Fruit fly (Drosophila melanogaster): ENCODE results near the gene rg.

The rg gene

dm6 chrX:5046256-5046894, 39.2 kb upstream of the rg start (continued):
- TF ChIP-seq bab2 (GFP tag; optimal IDR thresholded peaks at IDR 0.05) (peak; percentile 56), CG8089 (GFP tag; optimal IDR thresholded peaks at IDR 0.05) (peak; percentile 39), crc (GFP tag; optimal IDR thresholded peaks at IDR 0.05) (peak; percentile 20), Usf (GFP tag; optimal IDR thresholded peaks at IDR 0.05) (peak; percentile 51), Dip3 (GFP tag; optimal IDR thresholded peaks at IDR 0.05) (peak; percentile 53), CG11085 (GFP tag; IDR thresholded peaks at IDR 0.05) (peak; percentile 30; the same call in 1 of the 2 replicates), phol (tag; optimal IDR thresholded peaks at IDR 0.05) (peak; percentile 83), crp (GFP tag; optimal IDR thresholded peaks at IDR 0.05) (peak in 1 of 2 experiments; percentile 26), HLH3B (GFP tag; IDR thresholded peaks at IDR 0.05) (peak; percentile 77), NFAT (GFP tag; IDR thresholded peaks at IDR 0.05) (0 out of 2 replicates have a peak, but pooled peaks have one; percentile 40), az2 (GFP tag; optimal IDR thresholded peaks at IDR 0.05) (peak; percentile 76), Hr78 (GFP tag; optimal IDR thresholded peaks at IDR 0.05) (peak in 1 of 2 experiments; percentile 54), ci (GFP tag; IDR thresholded peaks at IDR 0.05) (peak; percentile 84), NfI (GFP tag; optimal IDR thresholded peaks at IDR 0.05) (peak; percentile 69), ken (GFP tag; IDR thresholded peaks at IDR 0.05) (peak; percentile 53; the same call in 1 of the 3 replicates), Gsc (GFP tag; IDR thresholded peaks at IDR 0.05) (0 out of 2 replicates have a peak, but pooled peaks have one; percentile 21), stc (GFP tag; IDR thresholded peaks at IDR 0.05) (peak; percentile 63), H15 (GFP tag; IDR thresholded peaks at IDR 0.05) (peak; percentile 78; the same call in 2 of the 3 replicates), CG13123 (GFP tag; optimal IDR thresholded peaks at IDR 0.05) (peak; percentile 42), zen (tag; optimal IDR thresholded peaks at IDR 0.05) (peak; percentile 73), her (GFP tag; optimal IDR thresholded peaks at IDR 0.05) (no peak), trh (GFP tag; optimal IDR thresholded peaks at IDR 0.05) (peak; percentile 45), CG12942 (GFP tag; optimal IDR thresholded peaks at IDR 0.05) (peak; percentile 50), Sry-δ (GFP tag; optimal IDR thresholded peaks at IDR 0.05) (peak; percentile 9), wor (GFP tag; IDR thresholded peaks at IDR 0.05) (0 out of 2 replicates have a peak, but pooled peaks have one; percentile 19), Ets65A (GFP tag) (peak; percentile 88), CG15601 (tag; optimal IDR thresholded peaks at IDR 0.05) (peak; percentile 78), CG18599 (GFP tag; optimal IDR thresholded peaks at IDR 0.05) (peak; percentile 75), HmgZ (tag; optimal IDR thresholded peaks at IDR 0.05) (peak; percentile 44), CG8924 (tag; optimal IDR thresholded peaks at IDR 0.05) (peak; percentile 79), CG8944 (GFP tag; optimal IDR thresholded peaks at IDR 0.05) (peak; percentile 42), Atf3 (GFP tag; optimal IDR thresholded peaks at IDR 0.05) (peak; percentile 19), CG1602 (GFP tag; optimal IDR thresholded peaks at IDR 0.05) (peak; percentile 72), CG42726 (GFP tag; IDR thresholded peaks at IDR 0.05; ENCODE audit: partially characterized antibody) (no peak), Ssrp (tag; optimal IDR thresholded peaks at IDR 0.05) (peak; percentile 79), CG7786 (GFP tag; optimal IDR thresholded peaks at IDR 0.05) (peak; percentile 48), Opbp (GFP tag; IDR thresholded peaks at IDR 0.05; ENCODE audit: partially characterized antibody) (no peak), onecut (GFP tag; IDR thresholded peaks at IDR 0.05) (no peak), kah (GFP tag; optimal IDR thresholded peaks at IDR 0.05) (peak; percentile 22), CG4617 (GFP tag; optimal IDR thresholded peaks at IDR 0.05; ENCODE audit: borderline replicate concordance) (peak; percentile 16), CG13424 (tag; optimal IDR thresholded peaks at IDR 0.05) (peak; percentile 85), MBD-R2 (GFP tag; IDR thresholded peaks at IDR 0.05) (no peak), CG10274 (GFP tag; optimal IDR thresholded peaks at IDR 0.05) (peak; percentile 10), Nf-YA (GFP tag; IDR thresholded peaks at IDR 0.05) (peak; percentile 36; the same call in 1 of the 2 replicates), bsh (GFP tag; optimal IDR thresholded peaks at IDR 0.05) (peak; percentile 58 to 87), unc-4 (GFP tag; IDR thresholded peaks at IDR 0.05; ENCODE audit: partially characterized antibody) (no peak), Mes4 (GFP tag; optimal IDR thresholded peaks at IDR 0.05) (peak; percentile 41), wdn (GFP tag; IDR thresholded peaks at IDR 0.05) (peak; percentile 42; the same call in 1 of the 2 replicates), PHDP (tag; optimal IDR thresholded peaks at IDR 0.05) (peak; percentile 77)

Measured in whole organism, embryonic.